Worm (Caenorhabditis elegans) whole organism, late embryonic: ENCODE measurements around the gene lips-13.

Experiments
- C08G9.2 ChIP-seq: sonication (generic microtip); optimal IDR thresholded peaks from 2 replicates; lab custom pipeline; 2016; ENCODE audit warnings: mild to moderate bottlenecking, missing genetic modification characterization, moderate library complexity, missing compliant biosample characterization
- K09A11.1 ChIP-seq: sonication (generic microtip); optimal IDR thresholded peaks from 2 replicates; lab custom pipeline; 2017; ENCODE audit warnings: antibody characterized with exemption, mild to moderate bottlenecking, missing genetic modification characterization, missing compliant biosample characterization; ENCODE audit not compliant: insufficient read depth
- Y22D7AL.16 ChIP-seq: sonication (generic microtip); optimal IDR thresholded peaks from 2 replicates; lab custom pipeline; 2016; ENCODE audit warnings: missing genetic modification characterization, missing compliant biosample characterization
- ceh-14 ChIP-seq: sonication (generic microtip); optimal IDR thresholded peaks from 2 replicates; lab custom pipeline; 2016; ENCODE audit warnings: missing genotype, missing genetic modification characterization, missing compliant biosample characterization
- ceh-22 ChIP-seq: sonication (generic microtip); optimal IDR thresholded peaks from 2 replicates; lab custom pipeline; 2017; ENCODE audit warnings: missing biosample characterization, missing genetic modification characterization
- fkh-6 ChIP-seq: sonication (generic microtip); optimal IDR thresholded peaks from 2 replicates; lab custom pipeline; 2016; ENCODE audit warnings: missing genetic modification characterization, missing compliant biosample characterization
- lin-11 ChIP-seq: fragments of 200-800 bp; sonication (Bioruptor generic); optimal IDR thresholded peaks from 2 replicates; lab custom pipeline; 2018; ENCODE audit warnings: mild to moderate bottlenecking, missing genetic modification characterization, missing compliant biosample characterization
- madf-2 ChIP-seq: sonication (generic microtip); optimal IDR thresholded peaks from 2 replicates; lab custom pipeline; 2017; ENCODE audit warnings: missing genetic modification characterization, missing compliant biosample characterization
- mec-3 ChIP-seq: sonication (generic microtip); optimal IDR thresholded peaks from 2 replicates; lab custom pipeline; 2016; ENCODE audit warnings: borderline replicate concordance, missing genetic modification characterization, missing compliant biosample characterization
- nfya-1 ChIP-seq: sonication (generic microtip); optimal IDR thresholded peaks from 2 replicates; lab custom pipeline; 2017; ENCODE audit warnings: missing genetic modification characterization, mild to moderate bottlenecking, missing compliant biosample characterization, antibody characterized with exemption, moderate library complexity
- nhr-11 ChIP-seq: fragments of 150-350 bp; optimal IDR thresholded peaks from 2 replicates; lab custom pipeline; 2014; ENCODE audit warnings: missing biosample characterization, missing genetic modification characterization
- pha-4 ChIP-seq: fragments of 150-350 bp; optimal IDR thresholded peaks from 2 replicates; lab custom pipeline; 2018; ENCODE audit warnings: missing biosample characterization, missing genetic modification reagents, missing genetic modification characterization
- tbx-2 ChIP-seq: sonication (generic microtip); optimal IDR thresholded peaks from 2 replicates; lab custom pipeline; 2016; ENCODE audit warnings: missing genetic modification characterization, missing compliant biosample characterization
- zip-5 ChIP-seq: sonication (generic microtip); optimal IDR thresholded peaks from 2 replicates; lab custom pipeline; 2016; ENCODE audit warnings: missing genetic modification characterization, missing compliant biosample characterization

DNA sequence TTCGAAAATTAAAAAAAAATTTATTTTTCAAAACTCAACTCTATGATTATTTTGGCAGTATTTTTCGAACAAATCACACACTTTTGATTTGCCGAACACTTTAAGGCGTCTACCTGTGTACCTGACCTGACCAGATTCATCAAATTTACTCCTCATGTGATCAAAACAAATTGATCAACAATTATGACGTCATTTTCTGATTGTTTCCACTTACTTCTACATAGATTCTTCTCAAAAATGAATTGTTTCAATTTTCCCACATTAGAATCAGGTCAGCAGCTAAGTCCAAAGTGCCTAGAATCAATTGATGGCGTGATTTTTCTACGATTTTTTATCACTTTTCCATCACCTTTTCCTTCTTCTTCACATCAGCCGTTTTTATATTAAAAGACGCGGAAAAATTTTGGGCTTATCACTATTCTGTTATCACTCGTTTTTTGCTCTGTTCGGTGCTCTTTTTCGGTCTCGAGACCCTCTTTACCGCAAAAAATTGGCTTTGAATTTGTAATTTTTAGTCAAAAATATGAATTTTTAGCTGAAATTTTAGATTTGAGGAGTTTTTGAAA lies 25.4 kb upstream of the lips-13 start:
- TF ChIP-seq lin-11 (tag; lab: Kevin White, UChicago) (no peak), ceh-14 (tag; lab: Kevin White, UChicago) (no peak), C08G9.2 (tag; lab: Kevin White, UChicago) (no peak), nfya-1 (tag; lab: Kevin White, UChicago) (no peak), pha-4 (tag; lab: Kevin White, UChicago) (no peak), madf-2 (tag; lab: Kevin White, UChicago) (no peak), K09A11.1 (tag; lab: Kevin White, UChicago) (no peak), zip-5 (tag; lab: Kevin White, UChicago) (no peak), mec-3 (tag; lab: Kevin White, UChicago) (no peak), Y22D7AL.16 (tag; lab: Kevin White, UChicago) (no peak), nhr-11 (tag; lab: Kevin White, UChicago) (no peak), tbx-2 (tag; lab: Kevin White, UChicago) (no peak), ceh-22 (tag; lab: Kevin White, UChicago) (no peak), fkh-6 (tag; lab: Kevin White, UChicago) (no peak)
